Fruit fly (Drosophila melanogaster) whole organism, wandering third instar larva: ENCODE data around the gene sens.

Experiments
- Abd-B ChIP-seq: fragments of >200 bp; optimal IDR thresholded peaks from 2 replicates; lab custom pipeline; 2017; ENCODE audit warnings: missing biosample characterization, missing genetic modification characterization
- Dfd ChIP-seq: fragments of >200 bp; optimal IDR thresholded peaks from 2 replicates; lab custom pipeline; 2017; ENCODE audit warnings: missing biosample characterization, missing genetic modification characterization
- Hr83 ChIP-seq: fragments of 200-300 bp; sonication (Bioruptor generic); optimal IDR thresholded peaks from 2 replicates; lab custom pipeline; 2016; ENCODE audit warnings: missing biosample characterization, mild to moderate bottlenecking, missing genetic modification characterization, moderate library complexity; ENCODE audit not compliant: poor library complexity, severe bottlenecking
- Myc ChIP-seq: fragments of >200 bp; optimal IDR thresholded peaks from 2 replicates; lab custom pipeline; 2017
- N ChIP-seq: fragments of >200 bp; optimal IDR thresholded peaks from 2 replicates; lab custom pipeline; 2018; ENCODE audit warnings: missing biosample characterization, missing external identifiers, missing genetic modification characterization
- dsf ChIP-seq: sonication (Bioruptor generic); optimal IDR thresholded peaks from 2 replicates; lab custom pipeline; 2016; ENCODE audit warnings: missing biosample characterization, missing genetic modification characterization, borderline replicate concordance
- jim ChIP-seq: fragments of 175-275, 200-325 bp; sonication (Bioruptor generic); optimal IDR thresholded peaks from 2 replicates; lab custom pipeline; 2016; ENCODE audit warnings: missing biosample characterization, mild to moderate bottlenecking, missing genetic modification characterization
- pan ChIP-seq: fragments of >200 bp; optimal IDR thresholded peaks from 2 replicates; lab custom pipeline; 2017
- psq ChIP-seq: fragments of 200-800 bp; sonication (Bioruptor generic); optimal IDR thresholded peaks from 3 replicates; lab custom pipeline; 2017; ENCODE audit warnings: missing biosample characterization, mild to moderate bottlenecking, missing genetic modification characterization, moderate library complexity
- rgr ChIP-seq: fragments of 200-800 bp; sonication (Bioruptor generic); optimal IDR thresholded peaks from 3 replicates; lab custom pipeline; 2016; ENCODE audit warnings: missing biosample characterization, mild to moderate bottlenecking, missing genetic modification characterization
- sv ChIP-seq: fragments of 200-800 bp; sonication (Bioruptor generic); optimal IDR thresholded peaks from 3 replicates; lab custom pipeline; 2016; ENCODE audit warnings: missing biosample characterization, missing genetic modification characterization
- usp ChIP-seq: fragments of >200 bp; optimal IDR thresholded peaks from 2 replicates; lab custom pipeline; 2017; ENCODE audit warnings: missing biosample characterization, missing genetic modification characterization

- TF ChIP-seq rgr (GFP tag; lab: Kevin White, UChicago), result no peak
- TF ChIP-seq psq (GFP tag; lab: Kevin White, UChicago), result no peak
- TF ChIP-seq pan (lab: Kevin White, UChicago), result no peak
- no peak for TF ChIP-seq jim (GFP tag; lab: Kevin White, UChicago)
- no peak for TF ChIP-seq N (GFP tag; lab: Kevin White, UChicago)
- no peak for TF ChIP-seq Myc (lab: Kevin White, UChicago)
- TF ChIP-seq Hr83, result no peak
- TF ChIP-seq sv, result no peak
- no peak for TF ChIP-seq dsf (GFP tag; lab: Kevin White, UChicago)
- TF ChIP-seq Abd-B (GFP tag; lab: Kevin White, UChicago), result no peak
- no peak for TF ChIP-seq usp (GFP tag; lab: Kevin White, UChicago)
- no peak for TF ChIP-seq Dfd
These were observed 44.7 kb downstream of the sens start, which contains the start of gene Nplp2 for dm6 chr3L:13356084-13356693.
